Worm (Caenorhabditis elegans): Measurements from ENCODE around the gene parg-2.
A peak's percentile ranks its signal among the peaks of the same experiment; 100 is the strongest.

The parg-2 gene

DNA sequence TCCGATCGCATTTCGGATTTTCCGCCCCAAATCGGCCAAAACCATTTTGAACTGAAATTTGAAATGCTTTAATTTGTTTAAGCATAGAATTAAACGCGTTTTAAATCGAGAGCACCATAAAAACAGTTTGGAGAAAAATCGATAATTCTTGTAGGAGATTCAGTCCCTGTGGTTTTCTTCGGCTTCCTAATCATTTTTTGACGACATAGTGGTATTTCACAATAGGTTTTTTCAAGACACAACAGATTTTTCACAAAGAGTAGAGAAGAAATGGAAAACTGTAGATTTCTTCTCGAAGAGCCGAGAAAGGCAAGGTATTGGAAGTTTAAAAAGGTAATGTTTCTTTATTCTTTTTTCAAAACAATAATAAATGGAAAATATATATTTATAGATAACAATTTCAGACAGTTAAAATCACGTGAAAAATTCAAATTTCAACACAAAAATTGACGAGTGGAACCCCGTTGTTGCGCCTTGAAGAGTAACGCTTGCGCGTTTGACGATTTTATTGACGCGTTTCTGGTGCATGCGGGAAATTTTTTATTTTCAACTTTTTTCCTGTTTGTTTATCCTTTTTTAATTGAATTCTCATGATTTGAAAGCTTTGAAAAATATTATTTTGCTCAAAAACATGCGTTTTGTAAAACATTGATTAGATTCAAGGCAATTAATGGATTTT lies 28.9 kb upstream of the parg-2 start, which contains the start of gene F21D5.7 (continued):
- TF ChIP-seq nhr-179 (tag; optimal IDR thresholded peaks at IDR 0.05) (no peak), Y79H2A.3 (GFP tag; conservative IDR thresholded peaks at IDR 0.05) (no peak), aptf-3 (GFP tag; IDR thresholded peaks at IDR 0.05) (no peak), xnd-1 (tag; optimal IDR thresholded peaks at IDR 0.05) (no peak), C06A6.2 (GFP tag; conservative IDR thresholded peaks at IDR 0.05) (no peak), nfyb-1 (GFP tag; IDR thresholded peaks at IDR 0.05) (peak; percentile 79), B0261.1 (tag; optimal IDR thresholded peaks at IDR 0.05) (no peak), lin-26 (GFP tag; IDR thresholded peaks at IDR 0.05) (no peak), ceh-27 (GFP tag; optimal IDR thresholded peaks at IDR 0.05) (peak; percentile 43), F23B12.7 (tag; optimal IDR thresholded peaks at IDR 0.05; ENCODE audit: insufficient read depth) (peak; percentile 63), lin-54 (GFP tag; optimal IDR thresholded peaks at IDR 0.05) (peak; percentile 89), egl-44 (GFP tag; IDR thresholded peaks at IDR 0.05) (no peak), madf-8 (GFP tag; conservative IDR thresholded peaks at IDR 0.05) (peak; percentile 36), let-607 (tag; optimal IDR thresholded peaks at IDR 0.05) (peak; percentile 97), cebp-1 (GFP tag; IDR thresholded peaks at IDR 0.05) (peak; percentile 22; the same call in 1 of the 2 replicates), cebp-1 (tag; optimal IDR thresholded peaks at IDR 0.05) (peak; percentile 93), ceh-100 (GFP tag; IDR thresholded peaks at IDR 0.05) (no peak), cebp-2 (GFP tag; IDR thresholded peaks at IDR 0.05) (no peak), nfya-2 (GFP tag; IDR thresholded peaks at IDR 0.05) (no peak), lsy-27 (tag; optimal IDR thresholded peaks at IDR 0.05; ENCODE audit: borderline replicate concordance, insufficient read depth) (no peak), somi-1 (GFP tag; optimal IDR thresholded peaks at IDR 0.05) (no peak), T07F8.4 (tag; optimal IDR thresholded peaks at IDR 0.05) (no peak), rec-8 (tag; optimal IDR thresholded peaks at IDR 0.05) (no peak), zfh-2 (GFP tag; conservative IDR thresholded peaks at IDR 0.05) (no peak), ztf-26 (tag; optimal IDR thresholded peaks at IDR 0.05) (no peak), rpc-1 (optimal IDR thresholded peaks at IDR 0.05) (no peak), rpc-1 (tag; optimal IDR thresholded peaks at IDR 0.05) (no peak), B0019.2 (GFP tag; conservative IDR thresholded peaks at IDR 0.05) (no peak), B0035.1 (tag; optimal IDR thresholded peaks at IDR 0.05) (no peak), hlh-12 (tag; optimal IDR thresholded peaks at IDR 0.05) (no peak), akir-1 (GFP tag; optimal IDR thresholded peaks at IDR 0.05) (no peak), ZK185.1 (tag; optimal IDR thresholded peaks at IDR 0.05; ENCODE audit: poor library complexity, severe bottlenecking) (peak; percentile 63), chd-7 (tag; optimal IDR thresholded peaks at IDR 0.05) (no peak), egrh-3 (GFP tag; IDR thresholded peaks at IDR 0.05) (no peak), madf-6 (GFP tag; IDR thresholded peaks at IDR 0.05) (peak; percentile 69), madf-10 (tag; optimal IDR thresholded peaks at IDR 0.05) (peak; percentile 69), nfya-1 (tag; optimal IDR thresholded peaks at IDR 0.05; ENCODE audit: borderline replicate concordance, insufficient read depth) (no peak), mxl-1 (tag; optimal IDR thresholded peaks at IDR 0.05) (no peak), Y95B8A.8 (GFP tag; IDR thresholded peaks at IDR 0.05) (no peak), hsf-1 (GFP tag; IDR thresholded peaks at IDR 0.05) (no peak), ceh-40 (GFP tag; IDR thresholded peaks at IDR 0.05) (no peak), ceh-91 (GFP tag; IDR thresholded peaks at IDR 0.05) (no peak), bed-2 (GFP tag; IDR thresholded peaks at IDR 0.05) (no peak), dpff-1 (tag; optimal IDR thresholded peaks at IDR 0.05) (no peak), ztf-18 (tag; optimal IDR thresholded peaks at IDR 0.05) (peak; percentile 96), sdz-38 (tag; optimal IDR thresholded peaks at IDR 0.05) (no peak), ets-4 (GFP tag; optimal IDR thresholded peaks at IDR 0.05) (no peak), lin-40 (tag; optimal IDR thresholded peaks at IDR 0.05) (no peak)
